Worm (Caenorhabditis elegans): ENCODE data around the gene srx-101.

srx-101 gene

DNA sequence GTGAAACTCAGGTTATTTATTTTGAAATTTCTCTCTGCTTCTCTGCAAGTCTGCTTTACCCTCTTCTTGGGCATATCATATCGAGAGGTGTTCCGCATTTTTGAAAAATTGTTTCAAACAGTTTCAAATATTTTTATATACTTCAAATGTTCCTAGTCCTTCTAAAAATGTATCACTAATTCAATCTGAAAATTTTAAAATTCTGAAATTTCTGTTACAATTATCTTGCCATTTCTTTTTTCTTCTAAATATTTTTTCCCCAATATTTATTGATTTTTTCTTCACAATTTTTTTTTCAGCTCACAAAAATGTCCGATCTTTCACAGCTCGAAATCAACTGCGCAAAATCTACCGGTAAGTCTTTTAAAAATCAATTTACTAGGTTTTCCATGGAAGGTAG is 30.8 kb downstream of the srx-101 start, which contains the start of gene F19B10.4:
TSS of gene F19B10.4 (plus strand) at position 301 of the 400 bp plus-strand sequence.
- TF ChIP-seq lsy-12 (tag; optimal IDR thresholded peaks at IDR 0.05): no peak
- no peak for TF ChIP-seq lin-15B (tag; optimal IDR thresholded peaks at IDR 0.05)
- no peak for TF ChIP-seq ceh-82 (tag; optimal IDR thresholded peaks at IDR 0.05)
- no peak for TF ChIP-seq nhr-25 (tag; optimal IDR thresholded peaks at IDR 0.05)
- no peak for TF ChIP-seq nhr-23 (tag; optimal IDR thresholded peaks at IDR 0.05)
- TF ChIP-seq fkh-2 (tag; optimal IDR thresholded peaks at IDR 0.05): no peak
- TF ChIP-seq pha-4 (tag; optimal IDR thresholded peaks at IDR 0.05): no peak
- TF ChIP-seq aly-2 (tag; optimal IDR thresholded peaks at IDR 0.05): no peak
- TF ChIP-seq nfya-1 (tag; optimal IDR thresholded peaks at IDR 0.05; ENCODE audit: insufficient read depth): no peak
- TF ChIP-seq nhr-77 (tag; optimal IDR thresholded peaks at IDR 0.05): no peak
- no peak for TF ChIP-seq skn-1 (tag; optimal IDR thresholded peaks at IDR 0.05)
- no peak for TF ChIP-seq nhr-28 (tag; optimal IDR thresholded peaks at IDR 0.05)
- no peak for TF ChIP-seq daf-12 (tag; optimal IDR thresholded peaks at IDR 0.05)
- no peak for TF ChIP-seq ceh-9 (tag; optimal IDR thresholded peaks at IDR 0.05)
- TF ChIP-seq sea-2 (GFP tag; optimal IDR thresholded peaks at IDR 0.05): no peak
- no peak for TF ChIP-seq elt-2 (tag; optimal IDR thresholded peaks at IDR 0.05)
- TF ChIP-seq ceh-16 (tag; optimal IDR thresholded peaks at IDR 0.05): no peak
- no peak for TF ChIP-seq pqm-1 (tag; optimal IDR thresholded peaks at IDR 0.05)

DNA sequence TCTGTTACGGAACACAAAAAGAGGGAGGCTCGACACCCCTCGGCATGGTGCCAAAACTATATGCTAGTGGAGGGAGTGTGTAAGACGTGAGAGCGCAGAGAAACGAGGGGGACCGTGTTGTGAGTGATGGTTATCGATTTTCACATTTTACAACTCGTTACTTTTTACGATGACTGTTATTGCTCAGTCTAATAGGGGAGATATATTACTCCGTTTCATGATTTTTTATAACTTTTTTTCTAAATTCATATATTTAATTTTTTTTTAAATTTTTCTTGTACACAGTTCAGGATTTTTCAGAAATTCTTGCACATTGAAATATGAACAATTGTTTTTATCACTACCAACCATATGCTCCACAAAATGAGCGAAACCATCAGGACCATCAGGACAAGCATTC is 35.2 kb downstream of the srx-101 start, which contains the start of gene F19B10.5:
TSS of gene F19B10.5 (plus strand) at position 301 of the 400 bp plus-strand sequence.
- TF ChIP-seq mml-1 (tag; optimal IDR thresholded peaks at IDR 0.05): no peak
- no peak for TF ChIP-seq hmg-11 (tag; optimal IDR thresholded peaks at IDR 0.05)
- TF ChIP-seq ceh-82 (tag; optimal IDR thresholded peaks at IDR 0.05): no peak
- TF ChIP-seq snpc-4 (tag; optimal IDR thresholded peaks at IDR 0.05): no peak
- TF ChIP-seq nhr-237 (tag; optimal IDR thresholded peaks at IDR 0.05): no peak
- TF ChIP-seq ztf-11 (tag; optimal IDR thresholded peaks at IDR 0.05): no peak

- TF ChIP-seq fos-1 (tag; optimal IDR thresholded peaks at IDR 0.05): no peak
- TF ChIP-seq ZK546.5 (tag; optimal IDR thresholded peaks at IDR 0.05): no peak
- no peak for TF ChIP-seq nhr-28 (tag; optimal IDR thresholded peaks at IDR 0.05)
- no peak for TF ChIP-seq lin-39 (tag; optimal IDR thresholded peaks at IDR 0.05)
- TF ChIP-seq daf-12 (tag; optimal IDR thresholded peaks at IDR 0.05): no peak
- TF ChIP-seq elt-1 (tag; optimal IDR thresholded peaks at IDR 0.05): no peak
- no peak for TF ChIP-seq nfya-1 (tag; optimal IDR thresholded peaks at IDR 0.05; ENCODE audit: insufficient read depth)
- TF ChIP-seq ceh-82 (tag; optimal IDR thresholded peaks at IDR 0.05): no peak
- no peak for TF ChIP-seq ztf-11 (tag; optimal IDR thresholded peaks at IDR 0.05)
- TF ChIP-seq eor-1 (tag; optimal IDR thresholded peaks at IDR 0.05): no peak
- TF ChIP-seq ztf-4 (tag; optimal IDR thresholded peaks at IDR 0.05): no peak
- no peak for TF ChIP-seq lsy-12 (tag; optimal IDR thresholded peaks at IDR 0.05)
- TF ChIP-seq unc-62 (GFP tag; optimal IDR thresholded peaks at IDR 0.05): no peak
Measured at ce11 chrII:3647111-3647510, 43.4 kb downstream of the srx-101 start, which contains the start of gene fbxb-33. TSS of gene fbxb-33 (plus strand) at chrII:3647411.

ce11 chrII:3641197-3641596 is 49.3 kb downstream of the srx-101 start, which contains the start of gene M151.1:
TSS of gene M151.1 (plus strand) at chrII:3641497.
- no peak for TF ChIP-seq egl-5 (tag; optimal IDR thresholded peaks at IDR 0.05)
- no peak for TF ChIP-seq fkh-10 (GFP tag; optimal IDR thresholded peaks at IDR 0.05)
- no peak for TF ChIP-seq jun-1 (tag; optimal IDR thresholded peaks at IDR 0.05)
- TF ChIP-seq egl-27 (tag; optimal IDR thresholded peaks at IDR 0.05): no peak
- no peak for TF ChIP-seq ceh-16 (tag; optimal IDR thresholded peaks at IDR 0.05)
- TF ChIP-seq unc-62 (GFP tag; optimal IDR thresholded peaks at IDR 0.05): no peak
- no peak for TF ChIP-seq nhr-28 (tag; optimal IDR thresholded peaks at IDR 0.05)
- TF ChIP-seq fos-1 (tag; optimal IDR thresholded peaks at IDR 0.05): no peak
- no peak for TF ChIP-seq elt-3 (tag; optimal IDR thresholded peaks at IDR 0.05)
- TF ChIP-seq sea-2 (GFP tag; optimal IDR thresholded peaks at IDR 0.05): no peak
- TF ChIP-seq ztf-4 (tag; optimal IDR thresholded peaks at IDR 0.05): no peak
- TF ChIP-seq snpc-4 (tag; optimal IDR thresholded peaks at IDR 0.05): no peak
- no peak for TF ChIP-seq lsy-12 (tag; optimal IDR thresholded peaks at IDR 0.05)
- no peak for TF ChIP-seq eor-1 (tag; optimal IDR thresholded peaks at IDR 0.05)
- no peak for TF ChIP-seq nhr-12 (tag; optimal IDR thresholded peaks at IDR 0.05)
- TF ChIP-seq R02D3.7 (tag; optimal IDR thresholded peaks at IDR 0.05): no peak
- TF ChIP-seq ama-1 (optimal IDR thresholded peaks at IDR 0.05): no peak
- no peak for TF ChIP-seq zag-1 (tag; optimal IDR thresholded peaks at IDR 0.05)
- TF ChIP-seq nhr-76 (tag; optimal IDR thresholded peaks at IDR 0.05): no peak
- no peak for TF ChIP-seq nfya-1 (tag; optimal IDR thresholded peaks at IDR 0.05; ENCODE audit: insufficient read depth)

Data from whole organism, L3 larva.